Fruit fly (Drosophila melanogaster) whole organism, embryonic: ENCODE measurements around the gene CG31100.
A peak's percentile ranks its signal among the peaks of the same experiment; 100 is the strongest.

Experiments
- Atf-2 ChIP-seq: fragments of 200-800 bp; sonication (Bioruptor generic); optimal IDR thresholded peaks from 2 replicates; lab custom pipeline; 2016; ENCODE audit warnings: missing biosample characterization, missing genetic modification characterization
- B-H2 ChIP-seq: fragments of 200-800 bp; sonication (Bioruptor generic); optimal IDR thresholded peaks from 2 replicates; lab custom pipeline; 2018; ENCODE audit warnings: missing biosample characterization, mild to moderate bottlenecking, missing genetic modification characterization
- CG1024 ChIP-seq: fragments of 200-800 bp; sonication (Bioruptor generic); IDR thresholded peaks from 2 replicates; pipeline ENCODE4 v1.3.6; 2022; ENCODE audit warnings: missing biosample characterization, missing genetic modification characterization
- CG10267 ChIP-seq: fragments of 200-800 bp; sonication (Bioruptor generic); optimal IDR thresholded peaks from 2 replicates; lab custom pipeline; 2018; ENCODE audit warnings: missing biosample characterization, mild to moderate bottlenecking, missing genetic modification characterization, moderate library complexity
- CG12155 ChIP-seq: fragments of 200-800 bp; sonication (Bioruptor generic); optimal IDR thresholded peaks from 3 replicates; lab custom pipeline; 2016; ENCODE audit warnings: missing biosample characterization, missing genetic modification characterization
- CG12769 ChIP-seq: fragments of 200-800 bp; sonication (Bioruptor generic); optimal IDR thresholded peaks from 2 replicates; lab custom pipeline; 2019; ENCODE audit warnings: missing biosample characterization, mild to moderate bottlenecking, missing genetic modification characterization, moderate library complexity
- CG13287 ChIP-seq: fragments of 200-800 bp; sonication (Bioruptor generic); IDR thresholded peaks from 2 replicates; pipeline ENCODE4 v1.3.6; 2022; ENCODE audit warnings: missing biosample characterization, missing genetic modification characterization; ENCODE audit not compliant: partially characterized antibody
- CG15601 ChIP-seq: fragments of 200-800 bp; sonication (Bioruptor generic); optimal IDR thresholded peaks from 3 replicates; lab custom pipeline; 2019; ENCODE audit warnings: missing biosample characterization, mild to moderate bottlenecking, missing genetic modification characterization, moderate library complexity
- CG17612 ChIP-seq: fragments of 200-800 bp; sonication (Bioruptor generic); IDR thresholded peaks from 2 replicates; pipeline ENCODE4 v1.3.6; 2022; ENCODE audit warnings: missing biosample characterization, missing genetic modification characterization
- CG2120 ChIP-seq: fragments of 200-800 bp; sonication (Bioruptor generic); optimal IDR thresholded peaks from 3 replicates; lab custom pipeline; 2016; ENCODE audit warnings: missing biosample characterization, missing genetic modification characterization
- CG30020 ChIP-seq: fragments of 200-800 bp; optimal IDR thresholded peaks from 2 replicates; lab custom pipeline; 2019; ENCODE audit warnings: missing biosample characterization, mild to moderate bottlenecking, missing genetic modification characterization, moderate library complexity
- CG30403 ChIP-seq: fragments of 200-800 bp; sonication (Bioruptor generic); optimal IDR thresholded peaks from 3 replicates; lab custom pipeline; 2016; ENCODE audit warnings: missing biosample characterization, missing genetic modification characterization
- CG33213 ChIP-seq: fragments of 200-800 bp; sonication (Bioruptor generic); optimal IDR thresholded peaks from 3 replicates; lab custom pipeline; 2016; ENCODE audit warnings: missing biosample characterization, missing genetic modification characterization
- CG34422 ChIP-seq: fragments of 200-800 bp; sonication (Bioruptor generic); IDR thresholded peaks from 3 replicates; pipeline ENCODE4 v1.3.6; 2022; ENCODE audit warnings: missing biosample characterization, missing genetic modification characterization
- CG3726 ChIP-seq: fragments of 200-800 bp; sonication (Bioruptor generic); IDR thresholded peaks from 3 replicates; pipeline ENCODE4, ENCODE4 v1.3.6; 2022; ENCODE audit warnings: missing biosample characterization, missing genetic modification characterization
- CG3847 ChIP-seq: fragments of 200-800 bp; sonication (Bioruptor generic); IDR thresholded peaks from 2 replicates; pipeline ENCODE4 v1.3.6; 2022; ENCODE audit warnings: missing biosample characterization, missing genetic modification characterization
- CG6683 ChIP-seq: fragments of 200-800 bp; sonication (Bioruptor generic); optimal IDR thresholded peaks from 2 replicates; lab custom pipeline; 2017; ENCODE audit warnings: missing biosample characterization, mild to moderate bottlenecking, missing genetic modification characterization, missing genetic modification reagents
- CG8290 ChIP-seq, 3 experiments: fragments of 200-800 bp; sonication (Bioruptor generic); optimal IDR thresholded peaks; 2 replicates each; lab custom pipeline; 2016 to 2019; ENCODE audit warnings: missing biosample characterization in 3 of 3, missing genetic modification characterization in 3 of 3, mild to moderate bottlenecking in 2 of 3, moderate library complexity in 1 of 3
- D19B ChIP-seq: fragments of 200-800 bp; sonication (Bioruptor generic); optimal IDR thresholded peaks from 2 replicates; lab custom pipeline; 2017; ENCODE audit warnings: missing biosample characterization, mild to moderate bottlenecking, missing genetic modification characterization
- Dbx ChIP-seq: fragments of 200-800 bp; sonication (Bioruptor generic); IDR thresholded peaks from 3 replicates; pipeline ENCODE4 v1.3.6; 2022; ENCODE audit warnings: missing biosample characterization, missing genetic modification characterization
- Deaf1 ChIP-seq: fragments of 200-800 bp; optimal IDR thresholded peaks from 3 replicates; lab custom pipeline; 2019; ENCODE audit warnings: missing biosample characterization, mild to moderate bottlenecking, missing genetic modification characterization, moderate library complexity
- Dp ChIP-seq: fragments of 200-800 bp; sonication (Bioruptor generic); optimal IDR thresholded peaks from 2 replicates; lab custom pipeline; 2018; ENCODE audit warnings: missing biosample characterization, mild to moderate bottlenecking, missing genetic modification characterization, moderate library complexity
- Fer3 ChIP-seq: fragments of 200-800 bp; sonication (Bioruptor generic); optimal IDR thresholded peaks from 2 replicates; lab custom pipeline; 2018; ENCODE audit warnings: missing biosample characterization, mild to moderate bottlenecking, missing genetic modification characterization, moderate library complexity
- HmgZ ChIP-seq: fragments of 200-800 bp; sonication (Bioruptor generic); optimal IDR thresholded peaks from 2 replicates; lab custom pipeline; 2018; ENCODE audit warnings: missing biosample characterization, mild to moderate bottlenecking, missing genetic modification characterization
- Hmr ChIP-seq: fragments of 200-800 bp; sonication (Bioruptor generic); optimal IDR thresholded peaks from 3 replicates; lab custom pipeline; 2017; ENCODE audit warnings: mild to moderate bottlenecking, missing biosample characterization, missing genetic modification reagents, missing genetic modification characterization
- Mad ChIP-seq: fragments of 200-800 bp; sonication (Bioruptor generic); optimal IDR thresholded peaks from 2 replicates; lab custom pipeline; 2016; ENCODE audit warnings: missing biosample characterization, missing genetic modification characterization
- Med ChIP-seq: fragments of 200-800 bp; sonication (Bioruptor generic); peaks from one replicate; lab custom pipeline; 2016; ENCODE audit warnings: missing biosample characterization, missing genetic modification characterization, mild to moderate bottlenecking, inconsistent platforms, moderate library complexity
- Mes4 ChIP-seq: fragments of 200-800 bp; sonication (Bioruptor generic); optimal IDR thresholded peaks from 2 replicates; lab custom pipeline; 2016; ENCODE audit warnings: missing biosample characterization, missing genetic modification characterization
- Nf-YC ChIP-seq: fragments of 200-800 bp; optimal IDR thresholded peaks from 3 replicates; lab custom pipeline; 2019; ENCODE audit warnings: missing biosample characterization, mild to moderate bottlenecking, missing genetic modification characterization, moderate library complexity
- Pdp1 ChIP-seq, 2 experiments: fragments of 200-800 bp; sonication (Bioruptor generic); optimal IDR thresholded peaks; 3 replicates each; lab custom pipeline; 2016; ENCODE audit warnings: missing biosample characterization in 2 of 2, missing genetic modification characterization in 2 of 2, mild to moderate bottlenecking in 1 of 2, moderate library complexity in 1 of 2
- bsh ChIP-seq, 2 experiments: fragments of 200-800 bp; sonication (Bioruptor generic); optimal IDR thresholded peaks; 2 replicates each; lab custom pipeline; 2017 to 2018; ENCODE audit warnings: mild to moderate bottlenecking in 2 of 2, missing biosample characterization in 2 of 2, missing genetic modification characterization in 2 of 2, moderate library complexity in 1 of 2
- chinmo ChIP-seq: fragments of 200-800 bp; sonication (Bioruptor generic); IDR thresholded peaks from 4 replicates; pipeline ENCODE4 v1.3.6; 2022; ENCODE audit warnings: missing biosample characterization, missing genetic modification characterization; ENCODE audit not compliant: partially characterized antibody
- da ChIP-seq: fragments of 200-800 bp; sonication (Bioruptor generic); optimal IDR thresholded peaks from 2 replicates; lab custom pipeline; 2016; ENCODE audit warnings: missing biosample characterization, missing genetic modification characterization
- grau ChIP-seq: fragments of 200-800 bp; optimal IDR thresholded peaks from 3 replicates; lab custom pipeline; 2019; ENCODE audit warnings: missing biosample characterization, mild to moderate bottlenecking, missing genetic modification characterization, moderate library complexity
- gsb-n ChIP-seq: fragments of 200-800 bp; sonication (Bioruptor generic); optimal IDR thresholded peaks from 3 replicates; lab custom pipeline; 2018; ENCODE audit warnings: missing biosample characterization, mild to moderate bottlenecking, missing genetic modification characterization
- gt ChIP-seq: fragments of 200-800 bp; sonication (Bioruptor generic); IDR thresholded peaks from 2 replicates; pipeline ENCODE4 v1.3.6; 2022; ENCODE audit warnings: missing biosample characterization, missing genetic modification characterization
- kay ChIP-seq: fragments of 200-800 bp; sonication (Bioruptor generic); optimal IDR thresholded peaks from 2 replicates; lab custom pipeline; 2016; ENCODE audit warnings: missing biosample characterization, missing genetic modification characterization
- klu ChIP-seq: fragments of 200-800 bp; sonication (Bioruptor generic); IDR thresholded peaks from 2 replicates; pipeline ENCODE4 v1.3.6; 2022; ENCODE audit warnings: missing biosample characterization, missing genetic modification characterization
- kni ChIP-seq: fragments of 200-800 bp; sonication (Bioruptor generic); optimal IDR thresholded peaks from 3 replicates; lab custom pipeline; 2017; ENCODE audit warnings: mild to moderate bottlenecking, missing biosample characterization, missing genetic modification reagents, missing genetic modification characterization
- mam ChIP-seq: fragments of 200-800 bp; sonication (Bioruptor generic); optimal IDR thresholded peaks from 3 replicates; lab custom pipeline; 2016; ENCODE audit warnings: missing biosample characterization, missing genetic modification characterization
- oc ChIP-seq: fragments of 200-800 bp; sonication (Bioruptor generic); optimal IDR thresholded peaks from 2 replicates; lab custom pipeline; 2018; ENCODE audit warnings: missing biosample characterization, mild to moderate bottlenecking, missing genetic modification characterization, moderate library complexity
- phol ChIP-seq: fragments of 200-800 bp; sonication (Bioruptor generic); optimal IDR thresholded peaks from 3 replicates; lab custom pipeline; 2018; ENCODE audit warnings: missing biosample characterization, mild to moderate bottlenecking, missing genetic modification characterization, moderate library complexity
- row ChIP-seq: fragments of 200-800 bp; sonication (Bioruptor generic); IDR thresholded peaks from 3 replicates; pipeline ENCODE4 v1.3.6; 2022; ENCODE audit warnings: missing biosample characterization, missing genetic modification characterization
- sd ChIP-seq: fragments of 200-800 bp; sonication (Bioruptor generic); optimal IDR thresholded peaks from 3 replicates; lab custom pipeline; 2018; ENCODE audit warnings: missing biosample characterization, mild to moderate bottlenecking, missing genetic modification characterization, moderate library complexity
- slou ChIP-seq: fragments of 200-800 bp; sonication (Bioruptor generic); optimal IDR thresholded peaks from 3 replicates; lab custom pipeline; 2016; ENCODE audit warnings: missing biosample characterization, missing genetic modification characterization
- stc ChIP-seq: fragments of 200-800 bp; sonication (Bioruptor generic); IDR thresholded peaks from 2 replicates; pipeline ENCODE4 v1.3.6; 2022; ENCODE audit warnings: missing biosample characterization, missing genetic modification characterization
- stwl ChIP-seq: fragments of 200-800 bp; sonication (Bioruptor generic); optimal IDR thresholded peaks from 3 replicates; lab custom pipeline; 2018; ENCODE audit warnings: missing biosample characterization, mild to moderate bottlenecking, missing genetic modification characterization, moderate library complexity

The CG31100 gene

dm6 chr3R:9006129-9006528 lies 2.7 kb upstream of the CG31100 start, which contains the start of the genes Prosbeta3 and Iru (continued):
- peak; percentile 14 for TF ChIP-seq mam
- peak; percentile 73 for TF ChIP-seq stwl
- peak; percentile 58 for TF ChIP-seq Dp (GFP tag; lab: Kevin White, UChicago)
- TF ChIP-seq CG1024 (GFP tag; lab: Robert Waterston, UW): no peak
- no peak for TF ChIP-seq Mad (GFP tag; lab: Kevin White, UChicago)
- peak; percentile 48; the same call in 1 of the 2 replicates for TF ChIP-seq CG3847 (GFP tag; lab: Robert Waterston, UW)
- TF ChIP-seq HmgZ (tag; lab: Kevin White, UChicago): peak; percentile 59
- TF ChIP-seq kay (GFP tag; lab: Kevin White, UChicago): peak; percentile 10
- peak; percentile 40 for TF ChIP-seq CG10267 (tag; lab: Kevin White, UChicago)
- TF ChIP-seq CG33213: peak; percentile 61
- TF ChIP-seq CG15601: peak; percentile 17
- no peak for TF ChIP-seq Atf-2 (GFP tag; lab: Kevin White, UChicago)
- no peak for TF ChIP-seq CG30403
- TF ChIP-seq CG8290 (GFP tag; optimal IDR thresholded peaks at IDR 0.05; lab: Kevin White, UChicago): peak; percentile 12
- TF ChIP-seq CG8290 (tag; optimal IDR thresholded peaks at IDR 0.05; lab: Kevin White, UChicago): no peak
- TF ChIP-seq CG6683 (GFP tag; lab: Kevin White, UChicago): no peak
- TF ChIP-seq Nf-YC (tag; lab: Kevin White, UChicago): peak; percentile 13
- peak; percentile 47 for TF ChIP-seq CG30020 (tag; lab: Kevin White, UChicago)
- peak; percentile 8 for TF ChIP-seq grau (tag; lab: Kevin White, UChicago)
- peak; percentile 56 for TF ChIP-seq phol
- no peak for TF ChIP-seq slou
- TF ChIP-seq, all 482 proteins: peak for 56

DNA sequence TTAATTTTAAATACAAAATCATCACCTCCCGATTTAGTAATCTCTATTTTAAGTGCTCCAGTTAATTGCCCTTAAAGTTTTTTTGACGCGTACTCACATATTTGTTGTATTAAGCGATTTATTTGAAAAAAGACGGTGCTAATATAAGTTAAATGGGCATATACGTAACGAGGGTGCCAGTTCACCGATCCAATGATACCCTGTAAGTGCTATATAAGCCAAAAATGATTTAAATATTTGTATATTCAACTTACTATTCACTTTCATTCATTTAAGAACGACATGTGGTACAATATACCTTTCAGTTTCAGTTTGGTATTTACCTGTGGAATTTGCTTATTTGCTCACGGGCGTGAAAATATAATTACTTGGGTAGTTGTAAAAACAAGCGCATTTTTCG lies 908 bp downstream of the CG31100 start:
- TF ChIP-seq bsh (GFP tag; optimal IDR thresholded peaks at IDR 0.05; lab: Kevin White, UChicago): no peak
- peak; percentile 10 for TF ChIP-seq Fer3 (tag; lab: Kevin White, UChicago)
- TF ChIP-seq Med (GFP tag; lab: Kevin White, UChicago): peak; percentile 73
- peak; percentile 75 for TF ChIP-seq D19B (GFP tag; lab: Kevin White, UChicago)
- TF ChIP-seq da (GFP tag; lab: Kevin White, UChicago): no peak
- TF ChIP-seq sd (tag; lab: Kevin White, UChicago): peak; percentile 34
- peak; percentile 4 for TF ChIP-seq Hmr (GFP tag; lab: Kevin White, UChicago)
- TF ChIP-seq CG12155 (GFP tag; lab: Kevin White, UChicago): no peak
- 0 out of 3 replicates have a peak, but pooled peaks have one; percentile 6 for TF ChIP-seq CG3726 (GFP tag; lab: Robert Waterston, UW)
- peak; percentile 19 for TF ChIP-seq CG2120 (GFP tag; lab: Kevin White, UChicago)
- peak; percentile 21; the same call in 1 of the 3 replicates for TF ChIP-seq row (GFP tag; lab: Robert Waterston, UW)
- TF ChIP-seq Mes4: no peak

DNA sequence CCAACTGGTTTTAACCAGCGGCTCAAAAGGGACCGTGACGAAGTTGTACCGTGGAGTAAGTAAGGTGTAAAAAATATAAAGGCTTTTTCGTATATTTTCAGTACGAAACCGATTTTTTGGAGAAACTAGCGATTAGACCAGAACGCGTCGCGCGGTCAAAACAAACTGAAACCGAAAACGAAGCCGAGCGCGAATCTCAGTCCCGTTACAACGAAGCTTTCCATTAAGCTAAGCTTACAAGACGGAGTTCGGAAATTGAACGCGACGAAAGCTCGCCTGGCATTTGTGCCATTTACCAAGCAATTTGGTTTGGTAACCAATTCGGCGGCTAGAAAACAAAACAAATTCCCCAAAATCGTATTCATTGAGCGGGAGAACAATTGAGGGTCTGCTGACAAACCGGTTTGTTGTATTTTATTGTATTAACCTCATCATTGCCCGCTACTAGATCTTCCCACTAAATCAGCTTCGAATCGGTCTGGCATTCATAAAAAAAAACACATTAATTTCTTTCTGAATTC lies 1.7 kb downstream of the CG31100 start:
- peak; percentile 89 for TF ChIP-seq CG12769 (tag; lab: Kevin White, UChicago)
- 0 out of 2 replicates have a peak, but pooled peaks have one; percentile 11 for TF ChIP-seq stc (GFP tag; lab: Robert Waterston, UW)
- TF ChIP-seq klu: no peak
- no peak for TF ChIP-seq gt (GFP tag; lab: Robert Waterston, UW)
- TF ChIP-seq Mes4: no peak
- TF ChIP-seq oc (tag; lab: Kevin White, UChicago): peak; percentile 63
- TF ChIP-seq chinmo (GFP tag; lab: Robert Waterston, UW): 0 out of 4 replicates have a peak, but pooled peaks have one; percentile 43
- no peak for TF ChIP-seq CG34422 (GFP tag; lab: Robert Waterston, UW)
- TF ChIP-seq B-H2 (GFP tag; lab: Kevin White, UChicago): peak; percentile 37
- TF ChIP-seq CG17612 (GFP tag; lab: Robert Waterston, UW): no peak
- peak in 1 of 2 experiments; percentile 9 for TF ChIP-seq Pdp1 (GFP tag; optimal IDR thresholded peaks at IDR 0.05; lab: Kevin White, UChicago)
- peak; percentile 2 for TF ChIP-seq gsb-n (tag; lab: Kevin White, UChicago)
- peak; percentile 87 for TF ChIP-seq Deaf1 (tag; lab: Kevin White, UChicago)
- TF ChIP-seq sd (tag; lab: Kevin White, UChicago): peak; percentile 89
- TF ChIP-seq kni (GFP tag; lab: Kevin White, UChicago): peak; percentile 72
- peak; percentile 14; the same call in 1 of the 3 replicates for TF ChIP-seq Dbx
- peak; percentile 25; the same call in 1 of the 2 replicates for TF ChIP-seq CG13287 (GFP tag; lab: Robert Waterston, UW)
